Worm (Caenorhabditis elegans): ENCODE results near the gene sre-14.

Gene sre-14

ce11 chrIV:12282873-12283272 lies 21.6 kb upstream of the sre-14 start, which contains the start of gene hpo-12:
Gene hpo-12, plus strand, starts transcription at chrIV:12283173.
- no peak for TF ChIP-seq ceh-18 (tag; optimal IDR thresholded peaks at IDR 0.05)
- TF ChIP-seq pax-1 (tag; optimal IDR thresholded peaks at IDR 0.05) = no peak
- TF ChIP-seq ceh-45 (GFP tag; IDR thresholded peaks at IDR 0.05) = no peak
- no peak for TF ChIP-seq tbx-2 (tag; optimal IDR thresholded peaks at IDR 0.05)

- TF ChIP-seq hlh-8 (tag; optimal IDR thresholded peaks at IDR 0.05) (no peak), rnt-1 (tag; optimal IDR thresholded peaks at IDR 0.05) (no peak), elt-2 (tag; optimal IDR thresholded peaks at IDR 0.05) (no peak), zip-5 (tag; optimal IDR thresholded peaks at IDR 0.05) (no peak)
Measured at ce11 chrIV:12282157-12282789, 21.0 kb upstream of the sre-14 start, which contains the start of the genes C42C1.12 and C42C1.19. Gene C42C1.12, minus strand, starts transcription at chrIV:12282207. Gene C42C1.19, plus strand, starts transcription at chrIV:12282739.

ce11 chrIV:12279340-12279739 lies 18.1 kb upstream of the sre-14 start, which contains the start of gene ltah-1.1:
Gene ltah-1.1, plus strand, starts transcription at chrIV:12279622.
- TF ChIP-seq elt-2 (tag; optimal IDR thresholded peaks at IDR 0.05) (peak; percentile 16), odd-2 (tag; optimal IDR thresholded peaks at IDR 0.05) (no peak)

ce11 chrIV:12278507-12278906 lies 17.3 kb upstream of the sre-14 start, which contains the start of the genes tag-335 and vkmt-1:
Gene tag-335, minus strand, starts transcription at chrIV:12278594.
Gene vkmt-1, plus strand, starts transcription at chrIV:12278725.
- no peak for TF ChIP-seq ceh-48 (tag; optimal IDR thresholded peaks at IDR 0.05)
- TF ChIP-seq ceh-2 (tag; optimal IDR thresholded peaks at IDR 0.05) = no peak
- TF ChIP-seq fkh-10 (GFP tag; optimal IDR thresholded peaks at IDR 0.05) = no peak
- TF ChIP-seq elt-4 (tag; optimal IDR thresholded peaks at IDR 0.05) = no peak
- TF ChIP-seq lin-11 (tag; optimal IDR thresholded peaks at IDR 0.05) = no peak
- no peak for TF ChIP-seq ceh-30 (tag; optimal IDR thresholded peaks at IDR 0.05)
- TF ChIP-seq sdc-2 (tag; optimal IDR thresholded peaks at IDR 0.05) = no peak
- no peak for TF ChIP-seq nhr-232 (tag; optimal IDR thresholded peaks at IDR 0.05)
- TF ChIP-seq K02D7.2 (tag; optimal IDR thresholded peaks at IDR 0.05) = no peak
- no peak for TF ChIP-seq pax-1 (tag; optimal IDR thresholded peaks at IDR 0.05)
- no peak for TF ChIP-seq ceh-6 (GFP tag; optimal IDR thresholded peaks at IDR 0.05)
- TF ChIP-seq tbx-2 (tag; optimal IDR thresholded peaks at IDR 0.05) = no peak
- no peak for TF ChIP-seq pag-3 (tag; optimal IDR thresholded peaks at IDR 0.05; ENCODE audit: borderline replicate concordance)
- TF ChIP-seq ceh-18 (tag; optimal IDR thresholded peaks at IDR 0.05) = no peak
- TF ChIP-seq rnt-1 (tag; optimal IDR thresholded peaks at IDR 0.05) = no peak
- no peak for TF ChIP-seq unc-86 (tag; optimal IDR thresholded peaks at IDR 0.05)
- TF ChIP-seq Y22D7AL.16 (tag; optimal IDR thresholded peaks at IDR 0.05) = no peak

- no peak for TF ChIP-seq ztf-16 (tag; optimal IDR thresholded peaks at IDR 0.05)
- TF ChIP-seq ceh-31 (tag; optimal IDR thresholded peaks at IDR 0.05) = no peak
- no peak for TF ChIP-seq ceh-24 (tag; optimal IDR thresholded peaks at IDR 0.05)
- TF ChIP-seq ceh-45 (GFP tag; IDR thresholded peaks at IDR 0.05) = no peak
- TF ChIP-seq syd-9 (tag; optimal IDR thresholded peaks at IDR 0.05) = no peak
- no peak for TF ChIP-seq T23F11.4 (GFP tag; optimal IDR thresholded peaks at IDR 0.05)
- no peak for TF ChIP-seq tbx-7 (tag; optimal IDR thresholded peaks at IDR 0.05)
- no peak for TF ChIP-seq pha-4 (tag; optimal IDR thresholded peaks at IDR 0.05)
- TF ChIP-seq hlh-6 (tag; optimal IDR thresholded peaks at IDR 0.05) = no peak
- no peak for TF ChIP-seq Y22D7AL.16 (tag; optimal IDR thresholded peaks at IDR 0.05)
- TF ChIP-seq nhr-232 (tag; optimal IDR thresholded peaks at IDR 0.05) = no peak
- no peak for TF ChIP-seq ceh-48 (tag; optimal IDR thresholded peaks at IDR 0.05)
Measured at ce11 chrIV:12275892-12276291, 14.6 kb upstream of the sre-14 start, which contains the start of gene vps-8. Gene vps-8, minus strand, starts transcription at chrIV:12275992.

ce11 chrIV:12274365-12274764 lies 13.1 kb upstream of the sre-14 start:
- TF ChIP-seq dve-1 (tag; optimal IDR thresholded peaks at IDR 0.05) = no peak
- TF ChIP-seq ref-2 (tag; optimal IDR thresholded peaks at IDR 0.05) = no peak
- no peak for TF ChIP-seq ttx-3 (tag; optimal IDR thresholded peaks at IDR 0.05)
- no peak for TF ChIP-seq C08G9.2 (tag; optimal IDR thresholded peaks at IDR 0.05)
- no peak for TF ChIP-seq dmd-4 (tag; optimal IDR thresholded peaks at IDR 0.05; ENCODE audit: borderline replicate concordance)
- no peak for TF ChIP-seq hlh-6 (tag; optimal IDR thresholded peaks at IDR 0.05)
- TF ChIP-seq fkh-10 (GFP tag; optimal IDR thresholded peaks at IDR 0.05) = no peak
- no peak for TF ChIP-seq hlh-8 (tag; optimal IDR thresholded peaks at IDR 0.05)
- TF ChIP-seq gmeb-2 (tag; optimal IDR thresholded peaks at IDR 0.05) = no peak
- no peak for TF ChIP-seq ceh-2 (tag; optimal IDR thresholded peaks at IDR 0.05)
- no peak for TF ChIP-seq C38D4.7 (GFP tag; optimal IDR thresholded peaks at IDR 0.05)

All from whole organism, late embryonic.